Worm (Caenorhabditis elegans): Measurements from ENCODE around the gene mrps-18B.

DNA sequence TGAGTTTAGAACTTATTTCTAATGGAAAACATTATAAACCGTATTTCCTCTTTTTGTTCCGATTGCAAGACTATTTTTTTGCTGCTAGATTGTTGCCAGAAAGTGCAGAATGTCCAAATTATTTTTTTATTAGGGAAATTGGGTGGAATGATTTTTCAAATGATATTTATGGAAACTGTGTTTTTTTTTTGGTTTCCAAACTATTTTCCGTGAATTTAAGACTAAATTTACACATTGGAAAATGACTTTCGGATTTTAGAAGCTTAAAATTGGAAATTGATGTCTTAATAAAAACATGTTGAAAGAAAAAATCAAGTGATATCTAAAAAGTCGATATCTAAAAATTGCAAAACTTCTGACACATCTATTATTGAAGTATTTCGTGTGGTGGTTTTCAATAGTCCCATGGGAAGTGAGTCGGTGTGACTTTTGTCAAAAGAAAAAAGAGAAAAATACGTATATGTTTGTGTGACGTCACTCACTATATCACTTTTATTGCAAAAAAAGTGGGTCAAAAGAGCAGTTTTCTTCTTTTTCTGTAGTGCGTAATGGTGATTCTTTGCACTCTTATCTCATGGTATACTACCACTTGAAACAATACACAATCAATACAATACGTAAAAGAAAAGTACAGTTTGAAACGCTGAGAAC is 21.3 kb upstream of the mrps-18B start:
- TF ChIP-seq ztf-11 (tag; optimal IDR thresholded peaks at IDR 0.05) (no peak), snpc-4 (tag; optimal IDR thresholded peaks at IDR 0.05) (no peak), pha-4 (tag; optimal IDR thresholded peaks at IDR 0.05) (no peak), nhr-12 (tag; optimal IDR thresholded peaks at IDR 0.05) (no peak), lsy-2 (tag; optimal IDR thresholded peaks at IDR 0.05) (no peak), unc-62 (GFP tag; optimal IDR thresholded peaks at IDR 0.05) (no peak), sptf-1 (tag; optimal IDR thresholded peaks at IDR 0.05) (no peak), mep-1 (tag; optimal IDR thresholded peaks at IDR 0.05) (no peak), elt-3 (tag; optimal IDR thresholded peaks at IDR 0.05) (no peak), blmp-1 (tag; optimal IDR thresholded peaks at IDR 0.05) (no peak), unc-39 (tag; optimal IDR thresholded peaks at IDR 0.05) (no peak), nhr-237 (tag; optimal IDR thresholded peaks at IDR 0.05) (no peak)
